Fruit fly (Drosophila melanogaster) Kc167 (cell line): ENCODE measurements around the gene CG43999.

Experiments
- Myc ChIP-seq: fragments of >200 bp; optimal IDR thresholded peaks from 2 replicates; lab custom pipeline; 2017; ENCODE audit warnings: missing external identifiers
- Sin3A ChIP-seq: fragments of >200 bp; optimal IDR thresholded peaks from 2 replicates; lab custom pipeline; 2018; ENCODE audit warnings: missing external identifiers
- h ChIP-seq: fragments of >200 bp; optimal IDR thresholded peaks from 3 replicates; lab custom pipeline; 2018; ENCODE audit warnings: missing external identifiers
- psq ChIP-seq: fragments of >200 bp; optimal IDR thresholded peaks from 2 replicates; lab custom pipeline; 2017; ENCODE audit warnings: missing external identifiers
- ttk ChIP-seq: sonication (Bioruptor generic); optimal IDR thresholded peaks from 2 replicates; lab custom pipeline; 2017; ENCODE audit warnings: missing external identifiers

DNA sequence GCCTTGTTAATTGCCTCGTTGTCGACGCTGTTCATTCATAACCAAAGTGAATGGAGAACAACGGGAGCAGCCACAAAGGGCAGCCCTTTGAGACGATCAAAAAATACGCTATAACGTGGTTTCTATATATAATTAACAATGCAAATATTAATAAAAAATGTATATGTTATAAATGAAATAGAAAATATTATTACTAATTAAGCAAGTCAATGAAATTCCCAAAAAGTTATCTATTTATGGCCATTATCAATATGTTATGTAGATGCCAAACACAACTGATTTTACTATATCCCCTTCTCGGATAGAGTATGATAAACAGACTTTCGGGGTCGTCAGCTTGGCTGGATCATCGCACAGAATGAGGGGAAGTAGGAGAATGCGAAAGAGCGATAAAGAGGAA is 40.6 kb upstream of the CG43999 start:
- no peak for TF ChIP-seq h (lab: Kevin White, UChicago)
- TF ChIP-seq ttk (lab: Kevin White, UChicago): no peak
- no peak for TF ChIP-seq psq
- TF ChIP-seq Sin3A (lab: Kevin White, UChicago): no peak
- TF ChIP-seq Myc (lab: Kevin White, UChicago): no peak
